Fruit fly (Drosophila melanogaster) whole organism, prepupa: ENCODE measurements around the gene Mlc-c.

Source experiments
- CG10669 ChIP-seq: fragments of 200-800 bp; sonication (Bioruptor generic); optimal IDR thresholded peaks from 3 replicates; lab custom pipeline; 2018; ENCODE audit warnings: missing biosample characterization, mild to moderate bottlenecking, missing genetic modification characterization, moderate library complexity
- CG11294 ChIP-seq: fragments of 200-800 bp; sonication (Bioruptor generic); IDR thresholded peaks from 2 replicates; pipeline ENCODE4 v1.3.6; 2022; ENCODE audit warnings: missing biosample characterization, missing genetic modification characterization
- CG11762 ChIP-seq: fragments of 200-800 bp; sonication (Bioruptor generic); optimal IDR thresholded peaks from 3 replicates; lab custom pipeline; 2016; ENCODE audit warnings: missing biosample characterization, missing genetic modification characterization; ENCODE audit not compliant: insufficient read depth
- CG11902 ChIP-seq: fragments of 200-800 bp; sonication (Bioruptor generic); optimal IDR thresholded peaks from 3 replicates; lab custom pipeline; 2016; ENCODE audit warnings: missing biosample characterization, missing genetic modification characterization
- CG16779 ChIP-seq: fragments of 200-800 bp; sonication (Bioruptor generic); optimal IDR thresholded peaks from 3 replicates; lab custom pipeline; 2017; ENCODE audit warnings: missing biosample characterization, mild to moderate bottlenecking, missing genetic modification characterization
- CG3032 ChIP-seq: fragments of 200-800 bp; optimal IDR thresholded peaks from 2 replicates; lab custom pipeline; 2019; ENCODE audit warnings: missing biosample characterization, mild to moderate bottlenecking, missing genetic modification characterization, moderate library complexity
- CG31627 ChIP-seq: fragments of 200-800 bp; sonication (Bioruptor generic); optimal IDR thresholded peaks from 3 replicates; lab custom pipeline; 2016; ENCODE audit warnings: missing biosample characterization, missing genetic modification characterization
- CG32006 ChIP-seq: fragments of 200-800 bp; sonication (Bioruptor generic); optimal IDR thresholded peaks from 3 replicates; lab custom pipeline; 2017; ENCODE audit warnings: missing biosample characterization, mild to moderate bottlenecking, missing genetic modification characterization
- CG34406 ChIP-seq: fragments of 200-800 bp; sonication (Bioruptor generic); optimal IDR thresholded peaks from 3 replicates; lab custom pipeline; 2016; ENCODE audit warnings: missing biosample characterization, missing genetic modification characterization
- CG3919 ChIP-seq: fragments of 200-800 bp; sonication (Bioruptor generic); optimal IDR thresholded peaks from 3 replicates; lab custom pipeline; 2016; ENCODE audit warnings: missing biosample characterization, missing genetic modification characterization
- CG4318 ChIP-seq: fragments of 200-800 bp; sonication (Bioruptor generic); optimal IDR thresholded peaks from 3 replicates; lab custom pipeline; 2017; ENCODE audit warnings: missing biosample characterization, mild to moderate bottlenecking, missing genetic modification characterization
- CG6163 ChIP-seq: fragments of 200-800 bp; sonication (Bioruptor generic); IDR thresholded peaks from 3 replicates; pipeline ENCODE4 v1.3.6; 2022; ENCODE audit warnings: missing biosample characterization, missing genetic modification characterization
- CG6276 ChIP-seq: fragments of 200-800 bp; sonication (Bioruptor generic); optimal IDR thresholded peaks from 2 replicates; lab custom pipeline; 2017; ENCODE audit warnings: missing biosample characterization, mild to moderate bottlenecking, missing genetic modification characterization
- CG6792 ChIP-seq: fragments of 200-800 bp; sonication (Bioruptor generic); optimal IDR thresholded peaks from 3 replicates; lab custom pipeline; 2016; ENCODE audit warnings: missing biosample characterization, missing genetic modification characterization
- CG6808 ChIP-seq: fragments of 200-800 bp; sonication (Bioruptor generic); optimal IDR thresholded peaks from 3 replicates; lab custom pipeline; 2017; ENCODE audit warnings: missing biosample characterization, missing genetic modification characterization, mild to moderate bottlenecking, moderate library complexity, missing genetic modification reagents
- CG7368 ChIP-seq: fragments of 200-800 bp; sonication (Bioruptor generic); optimal IDR thresholded peaks from 3 replicates; lab custom pipeline; 2016; ENCODE audit warnings: missing biosample characterization, missing genetic modification characterization
- CG8119 ChIP-seq: fragments of 200-800 bp; sonication (Bioruptor generic); IDR thresholded peaks from 3 replicates; pipeline ENCODE4 v1.3.6; 2022; ENCODE audit warnings: missing biosample characterization, missing genetic modification characterization
- CG8319 ChIP-seq: fragments of 200-800 bp; sonication (Bioruptor generic); optimal IDR thresholded peaks from 3 replicates; lab custom pipeline; 2016; ENCODE audit warnings: missing biosample characterization, missing genetic modification characterization
- CG8632 ChIP-seq: fragments of 200-800 bp; sonication (Bioruptor generic); optimal IDR thresholded peaks from 3 replicates; lab custom pipeline; 2016; ENCODE audit warnings: missing biosample characterization, missing genetic modification characterization
- CG9139 ChIP-seq: fragments of 200-800 bp; sonication (Bioruptor generic); optimal IDR thresholded peaks from 3 replicates; lab custom pipeline; 2017; ENCODE audit warnings: missing biosample characterization, mild to moderate bottlenecking, missing genetic modification characterization
- Eip75B ChIP-seq: fragments of 200-800 bp; sonication (Bioruptor generic); optimal IDR thresholded peaks from 3 replicates; lab custom pipeline; 2016; ENCODE audit warnings: missing biosample characterization, missing genetic modification characterization
- Eip78C ChIP-seq: fragments of 200-800 bp; sonication (Bioruptor generic); peaks from one replicate; lab custom pipeline; 2016; ENCODE audit warnings: missing biosample characterization, missing genetic modification characterization
- Eip93F ChIP-seq: fragments of 200-800 bp; sonication (Bioruptor generic); optimal IDR thresholded peaks from 2 replicates; lab custom pipeline; 2016; ENCODE audit warnings: missing biosample characterization, mild to moderate bottlenecking, missing genetic modification characterization
- Ets21C ChIP-seq: fragments of 200-800 bp; sonication (Bioruptor generic); optimal IDR thresholded peaks from 3 replicates; lab custom pipeline; 2016; ENCODE audit warnings: missing biosample characterization, missing genetic modification characterization
- Ets96B ChIP-seq: fragments of 200-800 bp; optimal IDR thresholded peaks from 2 replicates; lab custom pipeline; 2019; ENCODE audit warnings: missing biosample characterization, mild to moderate bottlenecking, missing genetic modification characterization, moderate library complexity
- Gug ChIP-seq: fragments of 200-800 bp; sonication (Bioruptor generic); IDR thresholded peaks from 2 replicates; pipeline ENCODE4 v1.3.6; 2022; ENCODE audit warnings: missing biosample characterization, missing genetic modification characterization
- Met ChIP-seq: fragments of 200-800 bp; sonication (Bioruptor generic); optimal IDR thresholded peaks from 3 replicates; lab custom pipeline; 2016; ENCODE audit warnings: missing biosample characterization, missing genetic modification characterization
- OdsH ChIP-seq: fragments of 200-800 bp; sonication (Bioruptor generic); optimal IDR thresholded peaks from 3 replicates; lab custom pipeline; 2016; ENCODE audit warnings: missing biosample characterization, missing genetic modification characterization
- Smox ChIP-seq: fragments of 200-800 bp; sonication (Bioruptor generic); optimal IDR thresholded peaks from 3 replicates; lab custom pipeline; 2016; ENCODE audit warnings: missing biosample characterization, missing genetic modification characterization
- Sox102F ChIP-seq: fragments of 200-800 bp; sonication (Bioruptor generic); optimal IDR thresholded peaks from 2 replicates; lab custom pipeline; 2016; ENCODE audit warnings: missing biosample characterization, mild to moderate bottlenecking, missing genetic modification characterization
- Sox14 ChIP-seq: fragments of 200-800 bp; sonication (Bioruptor generic); optimal IDR thresholded peaks from 3 replicates; lab custom pipeline; 2016; ENCODE audit warnings: missing biosample characterization, missing genetic modification characterization
- Sox15 ChIP-seq: fragments of 200-800 bp; sonication (Bioruptor generic); optimal IDR thresholded peaks from 3 replicates; lab custom pipeline; 2016; ENCODE audit warnings: missing biosample characterization, missing genetic modification characterization
- acj6 ChIP-seq: fragments of 200-800 bp; sonication (Bioruptor generic); optimal IDR thresholded peaks from 3 replicates; lab custom pipeline; 2016; ENCODE audit warnings: missing biosample characterization, missing genetic modification characterization
- dac ChIP-seq: fragments of 200-800 bp; sonication (Bioruptor generic); optimal IDR thresholded peaks from 2 replicates; lab custom pipeline; 2017; ENCODE audit warnings: missing biosample characterization, mild to moderate bottlenecking, missing genetic modification characterization
- dsx ChIP-seq: fragments of 200-800 bp; optimal IDR thresholded peaks from 3 replicates; lab custom pipeline; 2019; ENCODE audit warnings: missing biosample characterization, mild to moderate bottlenecking, missing genetic modification characterization, moderate library complexity; ENCODE audit not compliant: poor library complexity, severe bottlenecking
- eg ChIP-seq: fragments of 200-800 bp; sonication (Bioruptor generic); IDR thresholded peaks from 3 replicates; pipeline ENCODE4 v1.3.6; 2022; ENCODE audit warnings: missing biosample characterization, missing genetic modification characterization
- fd59A ChIP-seq: fragments of 200-800 bp; sonication (Bioruptor generic); optimal IDR thresholded peaks from 2 replicates; lab custom pipeline; 2017; ENCODE audit warnings: missing biosample characterization, mild to moderate bottlenecking, missing genetic modification characterization, missing genetic modification reagents
- fd85E ChIP-seq: fragments of 200-800 bp; sonication (Bioruptor generic); optimal IDR thresholded peaks from 3 replicates; lab custom pipeline; 2016; ENCODE audit warnings: missing biosample characterization, missing genetic modification characterization
- lz ChIP-seq: fragments of 200-800 bp; sonication (Bioruptor generic); optimal IDR thresholded peaks from 3 replicates; lab custom pipeline; 2016; ENCODE audit warnings: missing biosample characterization, missing genetic modification characterization
- net ChIP-seq: fragments of 200-800 bp; sonication (Bioruptor generic); optimal IDR thresholded peaks from 3 replicates; lab custom pipeline; 2016; ENCODE audit warnings: missing biosample characterization, missing genetic modification characterization
- pdm3 ChIP-seq: fragments of 200-800 bp; sonication (Bioruptor generic); optimal IDR thresholded peaks from 3 replicates; lab custom pipeline; 2016; ENCODE audit warnings: missing biosample characterization, missing genetic modification characterization
- salr ChIP-seq, 2 experiments: fragments of 200-800 bp; sonication (Bioruptor generic); optimal IDR thresholded peaks; 3 replicates each; lab custom pipeline; 2016 to 2018; ENCODE audit warnings: missing biosample characterization in 2 of 2, missing genetic modification characterization in 2 of 2, mild to moderate bottlenecking in 1 of 2
- spab ChIP-seq: fragments of 200-800 bp; sonication (Bioruptor generic); optimal IDR thresholded peaks from 2 replicates; lab custom pipeline; 2017; ENCODE audit warnings: missing biosample characterization, mild to moderate bottlenecking, missing genetic modification characterization, missing genetic modification reagents
- ss ChIP-seq, 2 experiments: fragments of 200-800 bp; sonication (Bioruptor generic); optimal IDR thresholded peaks; 2 replicates in 1 of 2; 3 replicates in 1 of 2; lab custom pipeline; 2017 to 2018; ENCODE audit warnings: mild to moderate bottlenecking in 2 of 2, missing biosample characterization in 2 of 2, missing genetic modification characterization in 2 of 2, moderate library complexity in 1 of 2
- svp ChIP-seq: fragments of 200-800 bp; sonication (Bioruptor generic); peaks from one replicate; lab custom pipeline; 2016; ENCODE audit warnings: missing biosample characterization, missing genetic modification characterization
- topi ChIP-seq: fragments of 200-800 bp; sonication (Bioruptor generic); optimal IDR thresholded peaks from 3 replicates; lab custom pipeline; 2016; ENCODE audit warnings: missing biosample characterization, missing genetic modification characterization
- vri ChIP-seq: fragments of 200-800 bp; sonication (Bioruptor generic); optimal IDR thresholded peaks from 3 replicates; lab custom pipeline; 2016; ENCODE audit warnings: missing biosample characterization, mild to moderate bottlenecking, missing genetic modification characterization

Gene Mlc-c

DNA sequence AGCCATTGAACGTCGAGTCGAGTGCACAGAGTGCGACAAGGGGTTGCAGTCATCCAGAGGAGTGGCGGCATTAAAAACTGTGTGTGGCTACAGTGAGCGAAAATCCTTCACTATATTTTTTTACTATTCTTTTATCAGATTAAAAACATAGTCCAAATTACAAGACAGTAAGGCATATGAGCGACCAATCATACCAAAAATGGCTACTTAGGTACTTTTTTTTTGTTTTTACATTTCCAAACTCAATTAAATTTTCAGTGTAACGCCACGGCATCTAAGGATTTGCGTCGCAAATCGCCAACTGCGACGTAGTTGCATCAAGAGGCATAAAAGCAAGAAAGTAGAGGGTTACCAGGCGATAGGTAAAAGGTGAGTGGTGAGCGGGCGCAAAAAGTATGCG, 16.7 kb upstream of the Mlc-c start (continued):
- TF ChIP-seq CG8319 (GFP tag; lab: Kevin White, UChicago) (no peak), lz (GFP tag; lab: Kevin White, UChicago) (peak; percentile 12), Sox15 (no peak), vri (GFP tag; lab: Kevin White, UChicago) (no peak), CG34406 (GFP tag; lab: Kevin White, UChicago) (no peak), Met (GFP tag; lab: Kevin White, UChicago) (peak; percentile 21), CG7368 (GFP tag; lab: Kevin White, UChicago) (no peak), CG6163 (GFP tag; lab: Robert Waterston, UW) (peak; percentile 51), OdsH (peak; percentile 23), CG3919 (GFP tag; lab: Kevin White, UChicago) (peak; percentile 22), Eip78C (GFP tag; lab: Kevin White, UChicago) (peak; percentile 80), CG3032 (tag; lab: Kevin White, UChicago) (peak; percentile 15), CG4318 (no peak), ss (GFP tag; optimal IDR thresholded peaks at IDR 0.05; lab: Kevin White, UChicago) (peak in 1 of 2 experiments; percentile 2), eg (GFP tag; lab: Robert Waterston, UW) (peak; percentile 31; the same call in 1 of the 3 replicates), Eip75B (GFP tag; lab: Kevin White, UChicago) (peak; percentile 33), Sox102F (GFP tag; lab: Kevin White, UChicago) (no peak), CG11762 (GFP tag; lab: Kevin White, UChicago) (peak; percentile 14), CG31627 (GFP tag; lab: Kevin White, UChicago) (peak; percentile 12), spab (GFP tag; lab: Kevin White, UChicago) (no peak), CG11294 (no peak), net (no peak), fd85E (GFP tag; lab: Kevin White, UChicago) (no peak), CG16779 (tag; lab: Kevin White, UChicago) (no peak), CG6808 (GFP tag; lab: Kevin White, UChicago) (no peak), Gug (GFP tag; lab: Robert Waterston, UW) (no peak), Ets21C (GFP tag; lab: Kevin White, UChicago) (no peak), topi (GFP tag; lab: Kevin White, UChicago) (peak; percentile 34), salr (GFP tag; optimal IDR thresholded peaks at IDR 0.05; lab: Kevin White, UChicago) (peak in 1 of 2 experiments; percentile 20), CG6792 (GFP tag; lab: Kevin White, UChicago) (peak; percentile 43)

DNA sequence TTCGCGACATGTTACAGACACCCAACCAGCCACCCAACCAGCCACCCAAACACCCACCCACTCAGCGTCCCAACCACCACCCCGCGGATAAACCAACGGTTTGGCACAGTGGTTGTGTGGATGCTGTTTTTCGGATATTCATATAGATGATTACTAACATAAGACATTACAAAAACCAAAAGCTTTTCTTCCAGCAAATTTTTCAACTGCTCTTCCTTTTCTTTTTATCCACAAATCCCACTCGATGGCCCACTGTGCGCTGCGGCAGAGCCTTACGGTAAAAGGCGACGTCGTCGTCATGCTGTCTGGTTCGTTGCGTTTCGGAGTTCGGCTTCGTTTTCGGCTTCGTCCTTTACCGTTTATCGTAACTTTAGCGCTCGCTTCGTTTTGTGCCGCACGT, 16.2 kb upstream of the Mlc-c start:
- TF ChIP-seq Ets21C (GFP tag; lab: Kevin White, UChicago) (no peak), CG32006 (GFP tag; lab: Kevin White, UChicago) (peak; percentile 16), CG8632 (no peak), CG11294 (peak; percentile 33; the same call in 1 of the 2 replicates), CG6792 (GFP tag; lab: Kevin White, UChicago) (no peak), Eip78C (GFP tag; lab: Kevin White, UChicago) (peak; percentile 73), CG31627 (GFP tag; lab: Kevin White, UChicago) (peak; percentile 24), OdsH (peak; percentile 32), Sox14 (GFP tag; lab: Kevin White, UChicago) (no peak), dac (no peak), dsx (GFP tag; lab: Kevin White, UChicago) (no peak), CG6808 (GFP tag; lab: Kevin White, UChicago) (no peak), CG34406 (GFP tag; lab: Kevin White, UChicago) (no peak), svp (peak; percentile 68), Smox (GFP tag; lab: Kevin White, UChicago) (no peak), ss (GFP tag; optimal IDR thresholded peaks at IDR 0.05; lab: Kevin White, UChicago) (no peak), Ets96B (tag; lab: Kevin White, UChicago) (peak; percentile 35), CG11902 (GFP tag; lab: Kevin White, UChicago) (no peak), pdm3 (GFP tag; lab: Kevin White, UChicago) (peak; percentile 33), CG6163 (GFP tag; lab: Robert Waterston, UW) (peak; percentile 76), CG8119 (GFP tag; lab: Robert Waterston, UW) (peak; percentile 28; the same call in 2 of the 3 replicates), topi (GFP tag; lab: Kevin White, UChicago) (peak; percentile 15), CG10669 (GFP tag; lab: Kevin White, UChicago) (peak; percentile 33), Sox102F (GFP tag; lab: Kevin White, UChicago) (peak; percentile 11), Eip93F (GFP tag; lab: Kevin White, UChicago) (no peak), CG16779 (tag; lab: Kevin White, UChicago) (no peak), CG9139 (GFP tag; lab: Kevin White, UChicago) (no peak), CG11762 (GFP tag; lab: Kevin White, UChicago) (no peak), acj6 (GFP tag; lab: Kevin White, UChicago) (peak; percentile 10), Eip75B (GFP tag; lab: Kevin White, UChicago) (no peak), CG8319 (GFP tag; lab: Kevin White, UChicago) (no peak), Sox15 (no peak), Met (GFP tag; lab: Kevin White, UChicago) (peak; percentile 17), CG6276 (GFP tag; lab: Kevin White, UChicago) (no peak), fd59A (no peak)
